Fruit fly (Drosophila melanogaster): ENCODE data around the gene EMC3.

Gene EMC3

DNA sequence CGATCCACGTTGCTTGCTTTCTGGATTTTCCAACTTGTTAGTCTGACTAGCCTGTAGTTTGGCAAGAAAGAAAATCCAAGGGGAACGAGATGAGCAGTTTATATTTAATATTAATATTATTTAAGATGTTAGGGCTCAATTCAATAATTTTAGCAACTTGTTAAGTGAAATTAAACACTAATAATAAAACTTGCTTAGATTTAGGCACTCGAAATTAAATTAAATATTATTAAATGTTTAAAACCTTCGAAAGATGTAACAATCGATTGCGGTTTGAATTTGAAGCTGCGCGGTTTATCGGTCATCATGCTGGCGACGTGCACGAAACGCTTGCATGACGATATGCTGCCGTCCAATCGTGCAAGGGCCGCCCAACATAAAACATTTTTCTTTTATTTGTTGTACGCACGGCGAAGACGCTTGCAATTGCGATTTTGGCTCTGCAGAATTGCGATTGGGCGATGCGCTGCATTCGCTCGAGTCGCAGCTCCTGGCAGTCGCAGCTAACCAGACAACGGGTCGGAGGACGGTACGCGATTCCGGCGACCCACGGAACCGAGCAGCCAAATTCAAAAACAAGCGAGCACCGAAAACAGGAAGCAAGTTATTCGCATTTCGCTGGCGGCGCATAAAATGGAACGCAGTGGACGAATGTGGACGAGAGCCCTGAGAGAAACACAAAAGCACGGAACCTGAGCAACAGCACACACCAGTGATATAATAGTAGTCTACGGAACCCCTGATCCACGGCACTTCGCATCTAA lies 5.0 kb upstream of the EMC3 start, which contains the start of the genes Vha16-5 and CG12299:
Gene Vha16-5, minus strand, starts transcription at position 51 of the 764 bp plus-strand sequence.
Gene CG12299, plus strand, starts transcription at position 353 of the 764 bp plus-strand sequence.
- TF ChIP-seq CG33017 (tag; optimal IDR thresholded peaks at IDR 0.05) (no peak), Hr96 (GFP tag; optimal IDR thresholded peaks at IDR 0.05) (peak; percentile 58), Clk (GFP tag; optimal IDR thresholded peaks at IDR 0.05) (no peak), CG7101 (tag; optimal IDR thresholded peaks at IDR 0.05) (peak; percentile 33), cic (GFP tag; optimal IDR thresholded peaks at IDR 0.05) (no peak), CG11617 (GFP tag; optimal IDR thresholded peaks at IDR 0.05) (peak; percentile 78), ovo (GFP tag; optimal IDR thresholded peaks at IDR 0.05) (no peak), Crg-1 (GFP tag; optimal IDR thresholded peaks at IDR 0.05) (peak; percentile 30), pad (GFP tag; optimal IDR thresholded peaks at IDR 0.05) (peak; percentile 31), CG7045 (GFP tag; optimal IDR thresholded peaks at IDR 0.05) (peak; percentile 10), tj (GFP tag; optimal IDR thresholded peaks at IDR 0.05) (peak; percentile 75), bab1 (GFP tag; optimal IDR thresholded peaks at IDR 0.05) (peak; percentile 97), CG1620 (GFP tag; optimal IDR thresholded peaks at IDR 0.05) (peak; percentile 75), CG12768 (GFP tag; optimal IDR thresholded peaks at IDR 0.05) (peak; percentile 0), cnc (optimal IDR thresholded peaks at IDR 0.05) (no peak), CG14711 (tag; optimal IDR thresholded peaks at IDR 0.05) (peak; percentile 38), toe (GFP tag; optimal IDR thresholded peaks at IDR 0.05) (peak; percentile 65), CG5204 (GFP tag; optimal IDR thresholded peaks at IDR 0.05) (peak; percentile 58), kay (GFP tag; ENCODE audit: borderline replicate concordance) (no peak), Mnt (GFP tag; optimal IDR thresholded peaks at IDR 0.05) (peak; percentile 59)

DNA sequence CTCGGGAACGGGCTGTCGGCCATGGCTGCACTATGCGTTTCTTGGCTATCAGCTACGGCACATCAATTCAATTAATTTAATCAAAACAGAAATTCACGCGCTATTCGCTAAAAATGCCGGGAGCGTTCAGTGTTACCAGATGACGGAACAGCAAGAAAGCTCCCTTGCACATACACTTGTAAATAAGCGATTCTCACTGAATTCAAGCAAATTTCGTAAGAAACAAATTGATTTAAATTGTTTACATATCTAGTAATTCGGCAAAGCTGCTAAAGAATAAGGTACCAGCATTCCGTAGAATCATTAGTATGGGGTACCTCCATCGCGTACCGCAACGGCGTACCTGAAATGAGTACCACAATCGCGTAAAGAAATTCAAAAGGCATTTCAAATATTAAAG lies 3.7 kb upstream of the EMC3 start, which contains the start of gene Nup107:
Gene Nup107, minus strand, starts transcription at position 149 of the 400 bp plus-strand sequence.
- no peak for TF ChIP-seq CG12768 (GFP tag; optimal IDR thresholded peaks at IDR 0.05)
- no peak for TF ChIP-seq pad (GFP tag; optimal IDR thresholded peaks at IDR 0.05)
- no peak for TF ChIP-seq Mnt (GFP tag; optimal IDR thresholded peaks at IDR 0.05)
- no peak for TF ChIP-seq cic (GFP tag; optimal IDR thresholded peaks at IDR 0.05)
- TF ChIP-seq tj (GFP tag; optimal IDR thresholded peaks at IDR 0.05) = no peak
- TF ChIP-seq toe (GFP tag; optimal IDR thresholded peaks at IDR 0.05) = no peak
- no peak for TF ChIP-seq Crg-1 (GFP tag; optimal IDR thresholded peaks at IDR 0.05)
- no peak for TF ChIP-seq Clk (GFP tag; optimal IDR thresholded peaks at IDR 0.05)
- TF ChIP-seq Hr96 (GFP tag; optimal IDR thresholded peaks at IDR 0.05) = no peak
- no peak for TF ChIP-seq bab1 (GFP tag; optimal IDR thresholded peaks at IDR 0.05)
- no peak for TF ChIP-seq kay (GFP tag; ENCODE audit: borderline replicate concordance)
- no peak for TF ChIP-seq cnc (optimal IDR thresholded peaks at IDR 0.05)
- no peak for TF ChIP-seq CG33017 (tag; optimal IDR thresholded peaks at IDR 0.05)

DNA sequence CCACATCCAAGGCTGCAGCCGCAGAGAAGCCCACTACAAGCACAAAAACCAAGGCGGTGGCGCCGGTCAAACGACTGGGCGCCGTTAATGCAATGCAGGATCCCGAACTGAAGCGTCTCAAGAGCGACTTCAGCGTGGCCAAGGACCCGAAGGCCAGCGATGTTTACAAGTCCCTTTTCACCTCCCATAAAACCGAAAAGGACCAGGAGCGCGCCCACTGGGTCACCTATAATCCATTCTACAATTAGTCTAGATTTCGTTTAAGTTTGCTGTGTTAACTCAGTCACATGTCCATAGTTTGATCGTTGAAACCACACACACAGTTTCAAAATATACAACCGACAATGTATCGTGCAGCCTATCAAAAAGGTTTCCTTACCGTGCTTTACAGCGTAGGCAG lies 2.3 kb downstream of the EMC3 start, which contains the start of gene CG17118:
Gene CG17118, plus strand, starts transcription at position 301 of the 400 bp plus-strand sequence.
- TF ChIP-seq pad (GFP tag; optimal IDR thresholded peaks at IDR 0.05) (no peak), CG14711 (tag; optimal IDR thresholded peaks at IDR 0.05) (no peak), CG1620 (GFP tag; optimal IDR thresholded peaks at IDR 0.05) (no peak), Mnt (GFP tag; optimal IDR thresholded peaks at IDR 0.05) (no peak), Crg-1 (GFP tag; optimal IDR thresholded peaks at IDR 0.05) (no peak), ovo (GFP tag; optimal IDR thresholded peaks at IDR 0.05) (no peak)

DNA sequence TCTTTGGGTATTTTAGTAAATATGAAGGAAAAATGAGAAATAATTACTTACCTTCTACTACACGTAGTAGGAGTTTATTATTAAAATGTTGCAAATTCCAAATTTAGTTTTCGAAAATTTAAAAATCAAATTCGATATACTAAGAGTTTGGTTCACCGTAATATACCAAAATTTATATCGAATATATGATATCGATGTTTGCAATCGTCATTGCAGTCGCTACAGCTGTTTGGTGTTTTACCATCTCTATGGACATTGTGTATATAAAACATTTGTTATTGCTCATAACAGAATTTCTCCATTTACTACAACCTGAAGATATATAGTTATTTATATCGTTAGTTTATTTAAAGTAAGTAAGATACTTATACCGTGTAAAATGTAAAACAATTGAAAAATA lies 3.5 kb downstream of the EMC3 start, which contains the start of gene CG6443:
Gene CG6443, plus strand, starts transcription at position 228 of the 400 bp plus-strand sequence.
- TF ChIP-seq CG7101 (tag; optimal IDR thresholded peaks at IDR 0.05) (no peak), kay (GFP tag; ENCODE audit: borderline replicate concordance) (no peak), bab1 (GFP tag; optimal IDR thresholded peaks at IDR 0.05) (peak; percentile 22), Clk (GFP tag; optimal IDR thresholded peaks at IDR 0.05) (no peak), pad (GFP tag; optimal IDR thresholded peaks at IDR 0.05) (no peak)

DNA sequence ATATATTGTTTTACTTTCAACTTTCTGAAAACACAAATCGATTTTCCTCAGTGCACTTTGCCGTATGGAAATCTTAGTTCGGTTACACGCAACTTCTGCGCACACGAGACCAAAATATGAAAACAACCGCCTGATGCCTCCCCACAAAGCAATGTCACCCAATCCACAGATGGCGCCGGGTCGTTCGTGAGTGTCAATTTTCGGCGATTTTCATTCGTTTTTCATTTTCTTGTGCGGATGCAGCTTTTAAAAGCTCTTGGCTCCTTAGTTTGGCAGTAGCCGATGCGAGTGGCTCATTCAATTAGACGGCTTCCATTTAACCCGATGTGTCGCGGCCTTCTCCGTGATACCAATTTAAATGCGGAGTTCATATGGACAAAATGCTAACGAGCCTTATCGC lies 8.3 kb downstream of the EMC3 start, which contains the start of gene CG6431:
Gene CG6431, plus strand, starts transcription at position 301 of the 400 bp plus-strand sequence.
- TF ChIP-seq CG7045 (GFP tag; optimal IDR thresholded peaks at IDR 0.05) (no peak), CG14711 (tag; optimal IDR thresholded peaks at IDR 0.05) (no peak), Clk (GFP tag; optimal IDR thresholded peaks at IDR 0.05) (no peak), pad (GFP tag; optimal IDR thresholded peaks at IDR 0.05) (no peak), ovo (GFP tag; optimal IDR thresholded peaks at IDR 0.05) (no peak), cnc (optimal IDR thresholded peaks at IDR 0.05) (no peak), cic (GFP tag; optimal IDR thresholded peaks at IDR 0.05) (no peak), Crg-1 (GFP tag; optimal IDR thresholded peaks at IDR 0.05) (no peak), tj (GFP tag; optimal IDR thresholded peaks at IDR 0.05) (no peak), bab1 (GFP tag; optimal IDR thresholded peaks at IDR 0.05) (no peak), kay (GFP tag; ENCODE audit: borderline replicate concordance) (no peak)

DNA sequence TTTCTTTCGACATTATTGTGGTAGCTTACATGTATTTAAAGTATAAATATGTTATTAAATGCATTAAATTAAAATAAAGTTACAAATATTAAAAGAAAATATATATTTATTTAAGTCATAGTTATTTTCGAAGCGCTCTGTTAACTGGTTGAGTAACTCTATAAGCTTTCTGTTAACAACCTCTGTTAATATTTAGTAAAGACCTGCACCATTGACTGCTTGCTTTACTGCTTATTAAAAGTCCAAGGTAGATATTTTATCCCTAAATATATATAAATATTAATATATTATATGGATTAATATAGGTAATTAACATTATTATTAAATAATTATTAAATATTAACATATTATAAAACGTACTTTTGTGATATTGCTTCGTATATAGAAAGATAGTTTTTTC lies 10.7 kb downstream of the EMC3 start:
- TF ChIP-seq Clk (GFP tag; optimal IDR thresholded peaks at IDR 0.05) (no peak), pad (GFP tag; optimal IDR thresholded peaks at IDR 0.05) (no peak), CG1620 (GFP tag; optimal IDR thresholded peaks at IDR 0.05) (no peak), CG5204 (GFP tag; optimal IDR thresholded peaks at IDR 0.05) (no peak), ovo (GFP tag; optimal IDR thresholded peaks at IDR 0.05) (no peak), tj (GFP tag; optimal IDR thresholded peaks at IDR 0.05) (no peak), cnc (optimal IDR thresholded peaks at IDR 0.05) (no peak), Mnt (GFP tag; optimal IDR thresholded peaks at IDR 0.05) (no peak), toe (GFP tag; optimal IDR thresholded peaks at IDR 0.05) (no peak), Crg-1 (GFP tag; optimal IDR thresholded peaks at IDR 0.05) (no peak), CG33017 (tag; optimal IDR thresholded peaks at IDR 0.05) (no peak), CG11617 (GFP tag; optimal IDR thresholded peaks at IDR 0.05) (no peak), Hr96 (GFP tag; optimal IDR thresholded peaks at IDR 0.05) (no peak), CG7101 (tag; optimal IDR thresholded peaks at IDR 0.05) (no peak), kay (GFP tag; ENCODE audit: borderline replicate concordance) (no peak), CG7045 (GFP tag; optimal IDR thresholded peaks at IDR 0.05) (no peak), CG14711 (tag; optimal IDR thresholded peaks at IDR 0.05) (no peak), CG12768 (GFP tag; optimal IDR thresholded peaks at IDR 0.05) (no peak), cic (GFP tag; optimal IDR thresholded peaks at IDR 0.05) (no peak)

All from whole organism, adult.